Worm (Caenorhabditis elegans) whole organism, mixed stage, embryonic: ENCODE results near the gene nra-1.

Experiments used
- elt-1 ChIP-seq: sonication (generic microtip); optimal IDR thresholded peaks from 2 replicates; lab custom pipeline; 2017; ENCODE audit warnings: missing genetic modification characterization, mild to moderate bottlenecking, missing compliant biosample characterization, antibody characterized with exemption, moderate library complexity, borderline replicate concordance; ENCODE audit not compliant: insufficient read depth
- hlh-1 ChIP-seq: fragments of 150-350 bp; optimal IDR thresholded peaks from 2 replicates; lab custom pipeline; 2014; ENCODE audit warnings: missing biosample characterization, missing genetic modification reagents, missing genetic modification characterization
- lin-32 ChIP-seq: fragments of 200-800 bp; sonication (Bioruptor generic); optimal IDR thresholded peaks from 2 replicates; lab custom pipeline; 2018; ENCODE audit warnings: mild to moderate bottlenecking, missing genetic modification characterization, missing compliant biosample characterization
- nhr-76 ChIP-seq: sonication (generic microtip); optimal IDR thresholded peaks from 2 replicates; lab custom pipeline; 2017; ENCODE audit warnings: missing biosample characterization, missing genetic modification characterization

- TF ChIP-seq hlh-1 (tag; lab: Kevin White, UChicago) (no peak), lin-32 (GFP tag; lab: Kevin White, UChicago) (no peak), nhr-76 (tag; lab: Kevin White, UChicago) (no peak), elt-1 (tag; lab: Kevin White, UChicago) (no peak)
Measured at ce11 chrIV:17287908-17288675, 4.1 kb upstream of the nra-1 start, which contains the start of gene zipt-7.1.
